Worm (Caenorhabditis elegans): ENCODE results near the gene wrt-4.

wrt-4 gene

ce11 chrX:15730342-15730741 is 26.7 kb downstream of the wrt-4 start:
- TF ChIP-seq pqm-1 (tag; optimal IDR thresholded peaks at IDR 0.05) (no peak), ztf-11 (tag; optimal IDR thresholded peaks at IDR 0.05) (no peak), elt-1 (tag; optimal IDR thresholded peaks at IDR 0.05) (no peak), mml-1 (tag; optimal IDR thresholded peaks at IDR 0.05) (no peak), nhr-28 (tag; optimal IDR thresholded peaks at IDR 0.05) (no peak), aly-2 (tag; optimal IDR thresholded peaks at IDR 0.05) (no peak), lin-15B (tag; optimal IDR thresholded peaks at IDR 0.05) (no peak)

DNA sequence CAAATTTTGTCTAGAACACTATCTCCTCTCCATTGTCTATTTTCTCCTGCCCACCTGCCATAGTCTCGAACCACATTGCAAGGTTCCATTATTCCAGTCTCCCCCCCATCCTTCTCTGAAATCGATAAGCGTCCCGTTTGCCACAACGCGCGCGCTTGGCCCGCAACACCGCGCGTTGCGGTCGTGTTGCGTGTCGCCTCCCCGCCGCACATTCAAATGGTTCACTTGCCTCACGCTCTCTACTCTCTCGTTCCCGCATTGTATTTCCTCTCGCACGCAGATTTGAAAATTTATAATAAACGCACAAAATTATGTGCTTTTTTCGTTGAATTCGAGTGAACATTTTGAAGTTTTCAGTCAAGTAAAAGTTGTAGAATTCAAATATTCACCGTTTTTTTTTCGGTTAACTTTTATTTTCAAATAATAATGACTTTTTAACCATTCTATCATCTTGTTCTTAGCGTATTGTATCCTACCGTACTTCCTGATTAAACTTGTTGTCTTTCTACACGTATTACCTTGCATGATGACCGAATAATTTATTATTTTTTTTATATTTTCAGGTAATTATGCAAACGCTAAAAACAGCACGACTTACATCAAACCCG is 31.4 kb downstream of the wrt-4 start, which contains the start of gene lin-15B:
lin-15B (plus strand) TSS at position 558 of the 608 bp plus-strand sequence.
- no peak for TF ChIP-seq skn-1 (tag; optimal IDR thresholded peaks at IDR 0.05)
- peak; percentile 74 for TF ChIP-seq lin-15B (tag; optimal IDR thresholded peaks at IDR 0.05)

- TF ChIP-seq elt-2 (tag; optimal IDR thresholded peaks at IDR 0.05) (peak; percentile 24), skn-1 (tag; optimal IDR thresholded peaks at IDR 0.05) (peak; percentile 27), sea-2 (GFP tag; optimal IDR thresholded peaks at IDR 0.05) (peak; percentile 62), lin-15B (tag; optimal IDR thresholded peaks at IDR 0.05) (peak; percentile 98), nhr-23 (tag; optimal IDR thresholded peaks at IDR 0.05) (peak; percentile 48), elt-1 (tag; optimal IDR thresholded peaks at IDR 0.05) (no peak), tbx-2 (tag; optimal IDR thresholded peaks at IDR 0.05) (no peak), lin-39 (tag; optimal IDR thresholded peaks at IDR 0.05) (no peak), ceh-16 (tag; optimal IDR thresholded peaks at IDR 0.05) (no peak), hmg-11 (tag; optimal IDR thresholded peaks at IDR 0.05) (peak; percentile 46), nhr-25 (tag; optimal IDR thresholded peaks at IDR 0.05) (peak; percentile 68), daf-12 (tag; optimal IDR thresholded peaks at IDR 0.05) (no peak), snpc-4 (tag; optimal IDR thresholded peaks at IDR 0.05) (peak; percentile 74), pha-4 (tag; optimal IDR thresholded peaks at IDR 0.05) (peak; percentile 78)
Measured at ce11 chrX:15724994-15725393, 32.1 kb downstream of the wrt-4 start.

DNA sequence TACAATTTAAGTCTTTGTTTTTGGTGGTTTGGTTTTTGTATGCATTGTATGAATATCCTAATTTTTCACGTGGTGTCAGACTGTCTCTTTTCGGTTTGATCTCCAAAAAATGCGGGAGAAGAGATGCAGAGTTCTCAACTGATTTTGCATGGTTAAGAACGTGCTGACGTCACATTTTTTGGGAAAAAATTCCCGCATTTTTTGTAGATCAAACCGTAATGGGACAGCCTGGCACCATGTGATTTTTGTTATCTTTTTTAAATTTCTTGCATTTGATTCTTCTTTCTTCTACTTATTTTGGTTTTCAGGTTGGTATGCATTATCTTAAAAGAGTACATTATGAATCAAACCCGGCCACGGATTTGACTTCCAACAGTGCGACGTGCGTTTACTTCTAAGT is 35.7 kb downstream of the wrt-4 start, which contains the start of gene ZK662.5:
ZK662.5 (plus strand) TSS at position 301 of the 400 bp plus-strand sequence.
- TF ChIP-seq tbx-2 (tag; optimal IDR thresholded peaks at IDR 0.05) = no peak
- TF ChIP-seq mml-1 (tag; optimal IDR thresholded peaks at IDR 0.05) = no peak
- no peak for TF ChIP-seq nhr-11 (tag; optimal IDR thresholded peaks at IDR 0.05)
- no peak for TF ChIP-seq jun-1 (tag; optimal IDR thresholded peaks at IDR 0.05)
- no peak for TF ChIP-seq elt-3 (tag; optimal IDR thresholded peaks at IDR 0.05)
- TF ChIP-seq nhr-77 (tag; optimal IDR thresholded peaks at IDR 0.05) = no peak
- TF ChIP-seq nhr-28 (tag; optimal IDR thresholded peaks at IDR 0.05) = no peak

ce11 chrX:15718325-15718724 is 38.7 kb downstream of the wrt-4 start, which contains the start of gene ZK662.6:
ZK662.6 (plus strand) TSS chrX:15718625.
- TF ChIP-seq mml-1 (tag; optimal IDR thresholded peaks at IDR 0.05) = no peak
- no peak for TF ChIP-seq ceh-16 (tag; optimal IDR thresholded peaks at IDR 0.05)

ce11 chrX:15716971-15717370 is 40.1 kb downstream of the wrt-4 start:
- TF ChIP-seq ZK546.5 (tag; optimal IDR thresholded peaks at IDR 0.05) (no peak), fos-1 (tag; optimal IDR thresholded peaks at IDR 0.05) (no peak), daf-12 (tag; optimal IDR thresholded peaks at IDR 0.05) (no peak)

ce11 chrX:15713189-15713588 is 43.9 kb downstream of the wrt-4 start:
- TF ChIP-seq egl-5 (tag; optimal IDR thresholded peaks at IDR 0.05) (no peak), jun-1 (tag; optimal IDR thresholded peaks at IDR 0.05) (no peak), daf-12 (tag; optimal IDR thresholded peaks at IDR 0.05) (no peak), elt-3 (tag; optimal IDR thresholded peaks at IDR 0.05) (no peak), elt-2 (tag; optimal IDR thresholded peaks at IDR 0.05) (no peak), nhr-28 (tag; optimal IDR thresholded peaks at IDR 0.05) (no peak), elt-1 (tag; optimal IDR thresholded peaks at IDR 0.05) (peak; percentile 72), ceh-9 (tag; optimal IDR thresholded peaks at IDR 0.05) (no peak), fos-1 (tag; optimal IDR thresholded peaks at IDR 0.05) (no peak), nhr-23 (tag; optimal IDR thresholded peaks at IDR 0.05) (peak; percentile 58), unc-39 (tag; optimal IDR thresholded peaks at IDR 0.05) (no peak), egl-27 (tag; optimal IDR thresholded peaks at IDR 0.05) (no peak), nhr-237 (tag; optimal IDR thresholded peaks at IDR 0.05) (no peak), ztf-4 (tag; optimal IDR thresholded peaks at IDR 0.05) (no peak), nhr-43 (tag; optimal IDR thresholded peaks at IDR 0.05; ENCODE audit: poor library complexity, severe bottlenecking) (no peak)

Measured in whole organism, L3 larva.